Fruit fly (Drosophila melanogaster) whole organism: ENCODE measurements around the gene CG32679.

Source experiments
- CG8478 ChIP-seq: fragments of >200 bp; optimal IDR thresholded peaks from 2 replicates; lab custom pipeline; 2018; ENCODE audit warnings: inconsistent platforms
- Dll ChIP-seq: fragments of >200 bp; optimal IDR thresholded peaks from 2 replicates; lab custom pipeline; 2017
- pan ChIP-seq: fragments of >200 bp; optimal IDR thresholded peaks from 2 replicates; lab custom pipeline; 2017
- psq ChIP-seq: fragments of >200 bp; optimal IDR thresholded peaks from 2 replicates; lab custom pipeline; 2017
- usp ChIP-seq: fragments of >200 bp; optimal IDR thresholded peaks from 2 replicates; lab custom pipeline; 2017; ENCODE audit warnings: missing biosample characterization, missing genetic modification characterization, mixed read lengths

DNA sequence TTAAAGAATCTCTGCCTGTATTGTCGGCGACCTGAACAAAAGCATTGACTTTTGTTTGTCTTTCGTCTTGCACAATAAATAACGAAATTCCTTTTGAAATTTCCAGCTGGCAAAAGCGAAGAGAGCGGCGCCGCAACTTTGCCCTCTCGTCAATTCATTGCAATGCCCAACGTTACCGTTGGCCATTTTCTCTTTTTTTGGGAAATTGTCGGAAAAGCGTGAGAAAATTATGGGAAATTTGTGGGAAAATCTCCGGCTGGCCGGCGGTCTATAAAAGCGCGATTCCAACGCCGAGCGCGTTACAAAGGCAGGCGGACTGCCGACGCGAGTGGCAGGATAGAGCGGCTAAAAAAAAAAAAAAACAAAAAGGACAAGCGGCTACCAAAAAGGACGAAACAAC is 33.9 kb downstream of the CG32679 start, which contains the start of gene CG43740:
- TF ChIP-seq CG8478 (no peak), pan (lab: Kevin White, UChicago) (no peak), Dll (lab: Kevin White, UChicago) (no peak), psq (lab: Kevin White, UChicago) (no peak), usp (GFP tag; lab: Kevin White, UChicago) (no peak)
